Fruit fly (Drosophila melanogaster) whole organism: ENCODE measurements around the gene CG6656.

Experiments used
- CG8478 ChIP-seq: fragments of >200 bp; optimal IDR thresholded peaks from 2 replicates; lab custom pipeline; 2018; ENCODE audit warnings: inconsistent platforms
- Dll ChIP-seq: fragments of >200 bp; optimal IDR thresholded peaks from 2 replicates; lab custom pipeline; 2017
- EcR ChIP-seq, 2 experiments: fragments of >200 bp; optimal IDR thresholded peaks; 2 replicates each; lab custom pipeline; 2017; ENCODE audit warnings: missing biosample characterization in 2 of 2, missing genetic modification characterization in 2 of 2, missing genetic modification reagents in 2 of 2
- pan ChIP-seq: fragments of >200 bp; optimal IDR thresholded peaks from 2 replicates; lab custom pipeline; 2017
- psq ChIP-seq: fragments of >200 bp; optimal IDR thresholded peaks from 2 replicates; lab custom pipeline; 2017
- usp ChIP-seq: fragments of >200 bp; optimal IDR thresholded peaks from 2 replicates; lab custom pipeline; 2017; ENCODE audit warnings: missing biosample characterization, missing genetic modification characterization, mixed read lengths

dm6 chr3R:21856098-21856872 lies 18.8 kb upstream of the CG6656 start, which contains the start of gene glec:
- no peak for TF ChIP-seq EcR (GFP tag; optimal IDR thresholded peaks at IDR 0.05; lab: Kevin White, UChicago)
- TF ChIP-seq pan (lab: Kevin White, UChicago), result no peak
- no peak for TF ChIP-seq usp (GFP tag; lab: Kevin White, UChicago)
- no peak for TF ChIP-seq psq
- no peak for TF ChIP-seq Dll
- TF ChIP-seq CG8478 (lab: Kevin White, UChicago), result no peak
